Fruit fly (Drosophila melanogaster) whole organism: Measurements from ENCODE around the gene Trmt112.

Source experiments
- CG8478 ChIP-seq: fragments of >200 bp; optimal IDR thresholded peaks from 2 replicates; lab custom pipeline; 2018; ENCODE audit warnings: inconsistent platforms
- Dll ChIP-seq: fragments of >200 bp; optimal IDR thresholded peaks from 2 replicates; lab custom pipeline; 2017
- EcR ChIP-seq, 2 experiments: fragments of >200 bp; optimal IDR thresholded peaks; 2 replicates each; lab custom pipeline; 2017; ENCODE audit warnings: missing biosample characterization in 2 of 2, missing genetic modification characterization in 2 of 2, missing genetic modification reagents in 2 of 2
- pan ChIP-seq: fragments of >200 bp; optimal IDR thresholded peaks from 2 replicates; lab custom pipeline; 2017
- psq ChIP-seq: fragments of >200 bp; optimal IDR thresholded peaks from 2 replicates; lab custom pipeline; 2017
- usp ChIP-seq: fragments of >200 bp; optimal IDR thresholded peaks from 2 replicates; lab custom pipeline; 2017; ENCODE audit warnings: missing biosample characterization, missing genetic modification characterization, mixed read lengths

The Trmt112 gene

DNA sequence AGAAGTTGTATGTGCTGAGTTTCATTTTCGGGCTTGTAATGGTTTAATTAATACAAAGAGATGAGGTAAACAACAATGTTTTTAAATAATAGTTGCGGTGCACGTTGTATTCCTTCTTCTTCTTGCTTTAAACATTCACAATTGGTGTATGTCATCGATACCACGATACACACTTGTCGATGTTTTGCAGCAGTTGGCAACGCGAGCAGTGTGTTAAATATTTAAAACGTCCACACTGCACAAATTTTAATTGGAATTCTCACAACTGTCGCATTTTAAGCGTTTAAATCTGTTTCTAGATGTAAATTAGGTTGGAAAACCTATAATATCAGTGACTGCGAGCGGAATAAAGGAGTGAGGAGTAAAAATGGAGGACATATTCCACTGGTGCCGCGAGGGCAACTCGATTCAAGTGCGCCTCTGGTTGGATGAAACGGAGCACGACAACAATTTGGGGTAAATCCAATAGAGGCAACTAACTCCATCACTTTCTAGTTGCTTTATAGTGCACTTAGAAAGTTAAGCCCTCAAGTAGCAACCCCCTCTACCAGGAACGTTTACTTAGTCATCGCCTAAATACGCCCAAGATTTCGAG is at the start of gene Trmt112, which contains the start of gene Ilk:
TSS of gene Trmt112 (minus strand) at position 143 of the 595 bp plus-strand sequence.
TSS of gene Ilk (plus strand) at position 205 of the 595 bp plus-strand sequence.
- TF ChIP-seq psq (lab: Kevin White, UChicago) (no peak), Dll (no peak)

DNA sequence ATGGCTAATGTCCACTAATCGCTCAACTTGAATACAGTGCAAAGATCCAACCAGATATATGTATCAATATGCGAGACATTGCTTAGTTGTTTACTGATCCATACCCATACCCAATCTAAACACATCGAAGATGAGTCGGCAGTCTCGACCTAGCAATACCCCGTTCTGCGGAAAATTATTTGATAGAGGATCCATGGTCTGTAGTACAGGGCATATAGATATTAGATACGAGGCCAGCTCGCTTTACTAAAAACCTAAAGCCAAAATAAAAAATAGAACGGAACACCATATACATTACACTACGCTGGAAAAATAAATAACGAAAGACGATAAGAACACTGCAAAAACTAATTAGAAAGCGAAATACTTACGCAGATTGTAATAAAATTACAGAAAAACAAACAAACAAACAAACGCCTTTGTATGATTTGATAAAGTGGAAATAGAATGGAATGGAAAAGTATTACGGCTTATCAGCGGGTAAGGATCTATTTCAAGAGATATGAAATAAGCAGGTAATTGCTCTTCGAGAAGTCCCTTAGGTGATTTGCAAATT is 49.5 kb upstream of the Trmt112 start:
- TF ChIP-seq usp (GFP tag; lab: Kevin White, UChicago) (no peak), EcR (GFP tag; optimal IDR thresholded peaks at IDR 0.05; lab: Kevin White, UChicago) (no peak), psq (lab: Kevin White, UChicago) (no peak), CG8478 (lab: Kevin White, UChicago) (no peak), pan (lab: Kevin White, UChicago) (no peak), Dll (no peak)

DNA sequence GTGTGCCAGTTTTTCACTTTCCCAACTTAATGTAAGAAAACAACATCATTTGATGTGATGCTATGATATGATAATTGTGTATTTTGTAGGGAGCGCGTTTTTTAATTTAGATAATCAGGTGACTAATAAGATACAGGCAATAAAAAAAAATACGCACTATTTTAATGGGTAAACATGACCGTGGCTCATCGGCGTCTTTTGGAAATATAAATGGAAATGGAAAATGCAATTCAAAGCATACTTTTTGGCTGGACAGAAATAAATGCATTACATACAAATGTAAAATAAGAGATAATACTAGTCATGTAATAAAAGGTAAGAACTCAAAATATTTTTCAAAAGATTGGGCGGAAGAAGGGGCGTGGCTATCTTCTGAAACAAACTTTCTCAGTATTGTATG is 45.8 kb upstream of the Trmt112 start:
- no peak for TF ChIP-seq pan (lab: Kevin White, UChicago)

DNA sequence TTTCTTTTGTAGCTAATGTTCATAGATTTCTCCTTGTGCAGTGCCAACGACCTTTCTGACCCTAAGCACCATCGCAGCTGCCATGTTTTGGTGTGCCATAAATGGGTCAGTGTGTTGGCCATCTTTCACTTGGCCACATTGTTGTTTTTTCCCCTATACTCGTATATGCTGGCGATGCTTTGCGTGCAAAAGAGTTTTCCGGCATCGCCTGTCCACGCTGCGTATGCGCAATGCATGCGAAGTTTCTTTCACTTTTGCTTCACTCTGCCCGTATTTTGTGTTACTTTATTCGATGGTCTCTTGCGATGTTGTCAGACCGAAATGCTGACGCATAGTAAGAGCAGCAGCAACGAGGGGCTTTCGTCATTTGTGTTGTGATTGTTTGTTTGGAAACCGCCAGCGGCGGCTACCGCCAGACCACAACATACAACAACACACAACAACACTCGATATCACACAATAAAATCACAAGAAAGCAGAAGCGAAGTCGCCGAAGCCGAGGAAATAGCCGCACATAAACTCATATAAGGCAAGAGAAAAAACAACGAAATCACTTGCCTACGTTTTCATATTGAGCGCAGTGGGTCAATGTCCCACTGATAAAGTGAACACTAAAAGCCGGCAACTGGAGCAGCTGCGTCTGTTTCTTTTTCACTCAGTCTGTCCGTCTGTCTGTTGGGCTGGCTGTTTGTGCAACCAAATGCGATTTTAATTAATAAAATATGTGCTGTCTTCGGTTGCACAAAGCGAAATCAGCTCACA is 44.9 kb upstream of the Trmt112 start:
- no peak for TF ChIP-seq CG8478 (lab: Kevin White, UChicago)
- TF ChIP-seq EcR (GFP tag; optimal IDR thresholded peaks at IDR 0.05; lab: Kevin White, UChicago): peak in 1 of 2 experiments; percentile 17

DNA sequence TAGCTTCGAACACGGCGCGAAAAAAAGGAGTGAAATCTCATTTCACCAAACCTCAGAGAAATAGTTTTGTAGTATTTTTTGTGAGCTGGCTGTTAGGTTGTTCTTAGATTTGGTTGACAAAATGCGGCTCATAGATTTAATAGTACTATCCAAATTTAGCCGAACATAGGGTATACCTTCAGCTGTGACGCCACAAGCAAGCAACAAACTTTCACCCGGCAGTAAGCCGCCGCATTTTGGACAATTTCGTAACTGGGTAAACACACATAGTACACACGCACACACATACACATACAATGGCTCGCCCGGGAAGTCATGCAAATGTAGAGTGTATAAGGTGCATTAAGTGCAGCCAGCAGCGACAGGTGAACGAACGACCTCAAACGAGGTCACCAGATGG is 42.6 kb upstream of the Trmt112 start:
- TF ChIP-seq Dll (no peak), EcR (GFP tag; optimal IDR thresholded peaks at IDR 0.05; lab: Kevin White, UChicago) (peak in 1 of 2 experiments; percentile 62)

DNA sequence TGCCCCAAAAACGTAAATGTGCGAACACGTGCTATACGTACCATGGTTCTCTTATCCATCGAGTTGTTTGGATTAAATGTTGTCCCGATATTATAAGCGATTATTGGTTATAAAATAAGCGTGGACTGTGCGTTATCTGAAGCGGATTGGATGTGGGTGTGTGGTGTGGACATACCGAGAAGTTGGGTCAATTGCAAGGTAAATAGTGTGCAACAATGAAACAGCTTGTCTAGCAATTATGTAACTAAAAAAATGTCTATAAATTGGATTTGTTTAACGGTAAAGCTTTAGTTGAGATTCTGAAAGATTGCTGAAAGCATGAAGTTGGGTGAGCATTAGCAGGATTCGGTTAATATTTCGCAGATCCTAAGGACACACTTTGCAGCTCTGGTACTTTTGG is 41.1 kb upstream of the Trmt112 start, which contains the start of gene CG43218:
TSS of gene CG43218 (plus strand) at position 290 of the 400 bp plus-strand sequence.
- TF ChIP-seq pan (lab: Kevin White, UChicago) (no peak), usp (GFP tag; lab: Kevin White, UChicago) (no peak), psq (lab: Kevin White, UChicago) (no peak), CG8478 (lab: Kevin White, UChicago) (no peak), EcR (GFP tag; optimal IDR thresholded peaks at IDR 0.05; lab: Kevin White, UChicago) (no peak), Dll (no peak)

DNA sequence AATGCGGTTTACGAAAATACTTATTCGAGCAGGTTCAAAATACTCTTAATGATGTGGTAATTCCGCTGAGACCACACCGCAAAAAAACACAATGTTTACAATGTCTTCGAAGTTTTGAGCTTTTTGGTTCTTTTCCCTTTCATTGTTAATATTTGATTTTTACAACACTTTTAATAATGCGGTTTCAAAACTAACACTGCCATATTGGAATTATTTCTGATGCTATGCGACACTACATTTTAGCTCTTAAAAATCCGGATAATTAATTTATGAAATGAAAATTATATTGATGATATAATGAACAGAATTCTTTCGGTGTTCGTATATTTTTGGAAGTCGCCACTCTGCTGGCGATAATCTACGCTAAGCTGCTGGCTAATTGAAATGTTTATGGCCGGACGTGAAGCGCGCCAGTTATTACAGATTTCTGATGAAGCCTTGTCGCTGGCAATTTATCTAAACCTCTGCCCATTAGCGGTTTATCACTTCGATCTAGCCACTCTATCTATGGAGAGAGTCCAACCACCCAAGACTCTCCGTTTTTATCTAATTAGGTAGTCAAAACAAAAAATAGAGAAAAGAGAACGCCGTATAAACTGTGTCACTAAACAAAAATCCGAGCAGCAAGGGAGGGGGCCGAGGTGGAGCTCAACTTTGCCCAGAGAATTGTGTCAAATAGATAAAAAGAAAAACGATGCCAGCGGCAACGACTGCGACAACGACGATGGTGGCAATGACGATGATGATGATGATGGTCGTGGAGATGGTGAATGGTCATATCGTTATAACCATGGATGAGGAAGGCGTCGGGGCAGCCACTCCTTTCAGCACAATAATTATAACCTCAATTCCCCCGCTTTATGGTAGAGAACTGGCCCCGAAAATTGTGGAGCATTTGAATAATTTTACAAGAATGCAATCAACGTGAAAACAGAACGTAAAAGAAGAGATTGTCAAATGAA is 39.7 kb upstream of the Trmt112 start:
- TF ChIP-seq pan (lab: Kevin White, UChicago): no peak
- no peak for TF ChIP-seq psq (lab: Kevin White, UChicago)
- no peak for TF ChIP-seq EcR (GFP tag; optimal IDR thresholded peaks at IDR 0.05; lab: Kevin White, UChicago)
- TF ChIP-seq CG8478 (lab: Kevin White, UChicago): no peak
- TF ChIP-seq Dll: no peak
- TF ChIP-seq usp (GFP tag; lab: Kevin White, UChicago): no peak

DNA sequence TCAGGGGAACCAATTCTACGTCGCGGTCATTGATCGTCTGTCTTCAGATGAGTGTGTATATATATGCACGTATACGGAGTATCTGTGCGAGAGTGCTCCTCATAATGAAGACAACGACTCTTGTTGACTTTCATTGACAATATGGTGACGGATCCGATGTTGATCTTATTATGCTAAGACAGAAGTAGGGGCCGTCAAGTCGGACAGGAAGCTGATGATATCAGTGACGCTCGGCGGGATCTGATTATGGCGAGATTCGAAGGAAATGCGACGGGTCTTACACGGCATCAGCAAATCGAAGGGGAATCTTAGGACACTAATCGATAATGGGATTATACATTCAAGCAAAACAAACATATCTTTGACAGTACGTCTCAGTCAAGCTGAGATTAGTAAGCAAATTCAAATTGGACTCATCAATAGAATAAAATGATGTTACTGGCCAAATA is 37.9 kb upstream of the Trmt112 start:
- TF ChIP-seq CG8478 (lab: Kevin White, UChicago): no peak
- TF ChIP-seq pan (lab: Kevin White, UChicago): no peak
- peak in 1 of 2 experiments; percentile 43 for TF ChIP-seq EcR (GFP tag; optimal IDR thresholded peaks at IDR 0.05; lab: Kevin White, UChicago)

DNA sequence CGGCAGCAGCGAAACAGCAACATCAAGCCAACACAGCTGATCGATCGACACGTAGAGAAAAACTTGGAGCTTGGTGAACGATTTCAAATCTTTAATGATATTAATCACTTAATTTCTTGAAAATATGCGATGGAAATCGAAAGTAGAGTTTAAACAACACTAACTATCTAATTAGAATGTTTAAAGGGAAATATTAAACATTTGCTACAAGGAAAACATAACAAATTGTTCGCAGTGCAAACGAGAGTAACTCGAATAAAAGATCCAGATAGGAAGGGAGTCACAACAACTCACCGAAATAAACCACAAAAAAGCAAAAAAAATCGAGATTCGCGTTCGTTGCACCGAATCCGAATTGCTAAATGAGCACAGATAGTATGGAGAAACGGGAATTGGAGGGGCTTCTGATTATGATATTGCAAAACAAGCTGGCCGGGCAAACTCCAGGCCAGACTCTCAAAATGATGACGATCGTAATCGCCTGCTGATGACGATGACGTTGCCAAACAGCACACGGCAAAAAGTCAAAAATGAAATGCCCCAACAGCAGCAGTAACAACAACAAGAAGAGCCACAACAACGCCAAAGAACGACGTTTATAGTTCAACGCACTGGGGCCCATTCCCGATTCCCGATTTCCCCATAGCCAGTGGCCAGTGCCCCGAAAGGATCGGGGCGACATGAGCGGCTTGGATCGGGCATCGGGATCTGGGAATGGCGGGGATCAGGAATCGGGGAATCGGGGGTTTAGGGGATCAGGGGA is 37.3 kb upstream of the Trmt112 start:
- no peak for TF ChIP-seq pan (lab: Kevin White, UChicago)
- TF ChIP-seq CG8478 (lab: Kevin White, UChicago): no peak
- no peak for TF ChIP-seq psq (lab: Kevin White, UChicago)
- peak; percentile 94 to 95 for TF ChIP-seq EcR (GFP tag; optimal IDR thresholded peaks at IDR 0.05; lab: Kevin White, UChicago)
- TF ChIP-seq Dll: no peak
- no peak for TF ChIP-seq usp (GFP tag; lab: Kevin White, UChicago)

DNA sequence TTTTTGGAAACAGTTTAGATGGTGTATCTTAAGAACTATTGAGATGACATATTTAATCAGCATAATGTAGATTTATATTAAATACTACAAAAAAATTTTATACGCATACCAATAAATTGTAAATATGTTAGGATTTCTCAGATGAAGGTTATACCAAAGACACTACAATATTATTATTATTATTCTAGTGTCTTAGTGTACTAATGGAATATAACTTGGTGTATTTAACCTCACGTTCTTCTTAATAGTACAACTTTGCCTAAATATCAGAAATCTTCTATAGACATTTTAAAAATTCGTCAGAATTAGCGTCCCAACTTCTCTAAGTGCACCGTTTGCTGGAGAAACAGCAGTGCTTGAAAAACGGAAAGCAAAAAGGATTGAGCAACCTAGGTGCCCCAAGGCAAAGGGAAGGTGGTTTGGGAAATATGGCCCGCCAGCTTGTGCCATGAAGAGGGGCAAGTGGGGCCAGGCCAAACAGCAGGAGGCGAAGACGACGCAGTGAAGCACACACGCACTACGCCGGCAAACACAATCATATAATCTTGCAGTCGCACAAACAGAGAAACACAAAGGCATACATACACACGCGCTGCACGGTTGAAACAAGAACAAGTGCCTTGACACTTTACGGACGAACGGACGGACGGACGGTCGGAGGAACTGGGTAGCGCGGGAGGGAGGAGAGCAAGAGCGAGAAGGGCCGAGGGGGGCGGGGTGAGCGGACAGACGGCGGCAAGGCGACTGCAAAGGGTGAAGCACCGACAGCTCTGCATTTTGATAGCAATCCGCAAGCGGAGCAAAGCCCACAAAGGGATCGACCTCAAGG is 36.5 kb upstream of the Trmt112 start:
- TF ChIP-seq usp (GFP tag; lab: Kevin White, UChicago) (no peak), psq (lab: Kevin White, UChicago) (no peak), CG8478 (lab: Kevin White, UChicago) (no peak), pan (lab: Kevin White, UChicago) (no peak), Dll (peak; percentile 17), EcR (GFP tag; optimal IDR thresholded peaks at IDR 0.05; lab: Kevin White, UChicago) (peak; percentile 95 to 97)
